Worm (Caenorhabditis elegans): ENCODE measurements around the gene Y102A5C.40.

DNA sequence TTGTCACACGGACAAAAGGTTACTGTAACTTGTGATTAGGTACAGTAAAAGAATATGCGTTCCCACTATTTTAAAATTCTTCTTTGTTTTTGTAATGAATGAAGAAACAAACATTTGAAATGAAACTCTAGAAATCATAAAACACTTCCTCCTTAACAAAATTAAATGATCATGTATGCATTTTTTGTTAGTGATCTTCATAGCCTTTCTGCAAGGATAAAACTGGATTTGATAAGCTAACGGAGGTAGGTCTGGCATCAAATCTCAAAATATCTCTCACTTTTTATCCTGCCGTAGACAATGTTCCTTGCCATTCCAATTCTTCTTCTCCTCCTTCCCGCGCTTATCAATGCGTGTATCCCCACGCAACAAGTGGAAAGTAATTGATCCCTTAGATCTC is 35.4 kb downstream of the Y102A5C.40 start, which contains the start of gene clec-238:
- TF ChIP-seq mdl-1 (tag; optimal IDR thresholded peaks at IDR 0.05) (no peak), sox-4 (tag; optimal IDR thresholded peaks at IDR 0.05) (no peak), skn-1 (tag; optimal IDR thresholded peaks at IDR 0.05) (no peak), aly-2 (tag; optimal IDR thresholded peaks at IDR 0.05) (no peak), ztf-11 (tag; optimal IDR thresholded peaks at IDR 0.05) (no peak), unc-130 (tag; optimal IDR thresholded peaks at IDR 0.05) (no peak), alr-1 (tag; optimal IDR thresholded peaks at IDR 0.05; ENCODE audit: borderline replicate concordance) (no peak), hlh-17 (GFP tag; optimal IDR thresholded peaks at IDR 0.05; ENCODE audit: borderline replicate concordance) (no peak)

Measured in whole organism, L1 larva.